Fruit fly (Drosophila melanogaster) whole organism, prepupa: Measurements from ENCODE around the gene meso18E.

ENCODE experiments used
- CG4318 ChIP-seq: fragments of 200-800 bp; sonication (Bioruptor generic); optimal IDR thresholded peaks from 3 replicates; lab custom pipeline; 2017; ENCODE audit warnings: missing biosample characterization, mild to moderate bottlenecking, missing genetic modification characterization
- CG6854 ChIP-seq: fragments of 200-800 bp; sonication (Bioruptor generic); optimal IDR thresholded peaks from 2 replicates; lab custom pipeline; 2017; ENCODE audit warnings: missing biosample characterization, mild to moderate bottlenecking, missing genetic modification characterization
- CG8632 ChIP-seq: fragments of 200-800 bp; sonication (Bioruptor generic); optimal IDR thresholded peaks from 3 replicates; lab custom pipeline; 2016; ENCODE audit warnings: missing biosample characterization, missing genetic modification characterization
- Eip78C ChIP-seq: fragments of 200-800 bp; sonication (Bioruptor generic); peaks from one replicate; lab custom pipeline; 2016; ENCODE audit warnings: missing biosample characterization, missing genetic modification characterization
- Sox14 ChIP-seq: fragments of 200-800 bp; sonication (Bioruptor generic); optimal IDR thresholded peaks from 3 replicates; lab custom pipeline; 2016; ENCODE audit warnings: missing biosample characterization, missing genetic modification characterization
- vri ChIP-seq: fragments of 200-800 bp; sonication (Bioruptor generic); optimal IDR thresholded peaks from 3 replicates; lab custom pipeline; 2016; ENCODE audit warnings: missing biosample characterization, mild to moderate bottlenecking, missing genetic modification characterization

DNA sequence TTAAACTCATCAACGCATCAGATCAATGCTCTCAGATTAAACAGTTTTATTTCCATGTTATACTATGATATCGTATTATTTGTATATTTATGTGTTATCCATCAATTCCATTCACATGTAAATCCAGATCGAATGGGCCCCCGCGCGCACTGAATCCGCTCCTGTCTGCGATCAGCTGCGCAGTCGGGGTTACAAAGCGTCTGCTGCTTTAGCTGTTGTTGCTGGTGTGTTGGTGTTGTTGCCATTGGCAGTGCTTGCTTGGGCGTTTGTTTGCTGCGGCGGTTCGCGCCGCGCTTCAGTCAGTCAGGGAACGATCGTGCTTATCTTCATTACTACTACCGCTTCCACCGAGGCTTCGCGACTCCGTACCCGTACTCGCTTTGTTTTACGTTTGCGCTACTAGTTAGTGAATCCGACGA, 45.8 kb downstream of the meso18E start, which contains the start of gene Zw:
- TF ChIP-seq CG8632 (GFP tag; lab: Kevin White, UChicago) (peak; percentile 36), vri (GFP tag; lab: Kevin White, UChicago) (peak; percentile 55), CG4318 (peak; percentile 17), Eip78C (GFP tag; lab: Kevin White, UChicago) (peak; percentile 76), CG6854 (GFP tag; lab: Kevin White, UChicago) (peak; percentile 33), Sox14 (GFP tag; lab: Kevin White, UChicago) (peak; percentile 65)
